Worm (Caenorhabditis elegans) whole organism, early embryonic: ENCODE data around the gene F55G1.7.

ENCODE experiments used
- B0310.2 ChIP-seq: sonication (generic microtip); optimal IDR thresholded peaks from 2 replicates; lab custom pipeline; 2016; ENCODE audit warnings: mild to moderate bottlenecking, missing genetic modification characterization, missing compliant biosample characterization
- F13C5.2 ChIP-seq: sonication (generic microtip); optimal IDR thresholded peaks from 2 replicates; lab custom pipeline; 2017; ENCODE audit warnings: mild to moderate bottlenecking, missing genetic modification characterization, inconsistent platforms, missing compliant biosample characterization
- aly-1 ChIP-seq: sonication (generic microtip); optimal IDR thresholded peaks from 2 replicates; lab custom pipeline; 2016; ENCODE audit warnings: missing genetic modification characterization, missing compliant biosample characterization
- ama-1 ChIP-seq: fragments of 150-350 bp; optimal IDR thresholded peaks from 2 replicates; lab custom pipeline; 2014
- ceh-13 ChIP-seq: fragments of 200-800 bp; sonication (Bioruptor generic); optimal IDR thresholded peaks from 2 replicates; lab custom pipeline; 2018; ENCODE audit warnings: mild to moderate bottlenecking, missing genetic modification characterization, missing compliant biosample characterization
- ceh-36 ChIP-seq: sonication (generic microtip); optimal IDR thresholded peaks from 2 replicates; lab custom pipeline; 2016; ENCODE audit warnings: missing genetic modification characterization, inconsistent platforms, missing compliant biosample characterization
- flt-1 ChIP-seq: fragments of 200-800 bp; sonication (Bioruptor generic); IDR thresholded peaks from 2 replicates; pipeline ENCODE4 v1.3.6; 2022; ENCODE audit warnings: missing genetic modification characterization, missing compliant biosample characterization
- hmbx-1 ChIP-seq: sonication (generic microtip); optimal IDR thresholded peaks from 2 replicates; lab custom pipeline; 2016; ENCODE audit warnings: mild to moderate bottlenecking, missing genetic modification characterization, missing compliant biosample characterization
- hmg-4 ChIP-seq: fragments of 200-800 bp; sonication (Bioruptor generic); optimal IDR thresholded peaks from 2 replicates; lab custom pipeline; 2018; ENCODE audit warnings: mild to moderate bottlenecking, missing genetic modification characterization, missing compliant biosample characterization
- hnd-1 ChIP-seq: sonication (generic microtip); optimal IDR thresholded peaks from 2 replicates; lab custom pipeline; 2016; ENCODE audit warnings: missing genetic modification characterization, missing compliant biosample characterization
- scrt-1 ChIP-seq: fragments of 200-800 bp; sonication (Bioruptor generic); IDR thresholded peaks from 2 replicates; pipeline ENCODE4 v1.3.6; 2022; ENCODE audit warnings: missing genetic modification characterization, missing compliant biosample characterization
- tbx-11 ChIP-seq: fragments of 200-800 bp; sonication (Bioruptor generic); IDR thresholded peaks from 2 replicates; pipeline ENCODE4 v1.3.6; 2022; ENCODE audit warnings: missing genetic modification characterization, missing compliant biosample characterization
- tbx-37 ChIP-seq: fragments of 200-800 bp; sonication (Bioruptor generic); conservative IDR thresholded peaks from 2 replicates; pipeline ENCODE4 v1.3.6; 2022; ENCODE audit warnings: missing genetic modification reagents, missing genetic modification characterization, missing compliant biosample characterization
- tra-4 ChIP-seq: sonication (generic microtip); optimal IDR thresholded peaks from 2 replicates; lab custom pipeline; 2017; ENCODE audit warnings: missing genetic modification characterization, missing compliant biosample characterization

- no peak for TF ChIP-seq F13C5.2 (tag; lab: Kevin White, UChicago)
- TF ChIP-seq ceh-36 (tag; lab: Kevin White, UChicago), result no peak
- no peak for TF ChIP-seq ama-1 (lab: Kevin White, UChicago)
- no peak for TF ChIP-seq scrt-1 (GFP tag; lab: Robert Waterston, UW)
- no peak for TF ChIP-seq tbx-37
- no peak for TF ChIP-seq B0310.2 (tag; lab: Kevin White, UChicago)
- no peak for TF ChIP-seq hmg-4 (GFP tag; lab: Kevin White, UChicago)
- TF ChIP-seq tbx-11 (GFP tag; lab: Robert Waterston, UW), result no peak
- no peak for TF ChIP-seq tra-4 (tag; lab: Kevin White, UChicago)
- no peak for TF ChIP-seq ceh-13 (GFP tag; lab: Kevin White, UChicago)
- no peak for TF ChIP-seq hnd-1
- TF ChIP-seq hmbx-1 (tag; lab: Kevin White, UChicago), result no peak
- no peak for TF ChIP-seq flt-1
- TF ChIP-seq aly-1, result no peak
Measured at ce11 chrIV:7445995-7446394, 23.6 kb downstream of the F55G1.7 start, which contains the start of gene B0496.1.
